Worm (Caenorhabditis elegans) whole organism, L2 larva: ENCODE data around the gene unc-2.

ENCODE experiments used
- Y55F3AM.14 ChIP-seq: fragments of 200-800 bp; sonication (Bioruptor generic); optimal IDR thresholded peaks from 2 replicates; lab custom pipeline; 2018; ENCODE audit warnings: mild to moderate bottlenecking, missing genetic modification characterization, missing compliant biosample characterization
- lin-11 ChIP-seq: fragments of 150-350 bp; sonication (generic microtip); optimal IDR thresholded peaks from 2 replicates; lab custom pipeline; 2014; ENCODE audit warnings: missing biosample characterization, missing genetic modification characterization, inconsistent platforms, mixed read lengths
- lin-13 ChIP-seq: fragments of 150-350 bp; optimal IDR thresholded peaks from 2 replicates; lab custom pipeline; 2014; ENCODE audit warnings: missing biosample characterization, missing genetic modification reagents, missing genetic modification characterization
- mbf-1 ChIP-seq: sonication (generic microtip); optimal IDR thresholded peaks from 2 replicates; lab custom pipeline; 2017; ENCODE audit warnings: missing biosample characterization, missing genetic modification characterization
- nhr-237 ChIP-seq: fragments of 150-350 bp; optimal IDR thresholded peaks from 2 replicates; lab custom pipeline; 2014; ENCODE audit warnings: missing biosample characterization, missing genetic modification characterization
- snpc-4 ChIP-seq: fragments of 150-350 bp; optimal IDR thresholded peaks from 2 replicates; lab custom pipeline; 2014; ENCODE audit warnings: missing biosample characterization, missing genetic modification characterization
- unc-39 ChIP-seq: fragments of 150-350 bp; optimal IDR thresholded peaks from 2 replicates; lab custom pipeline; 2014; ENCODE audit warnings: missing biosample characterization, missing genetic modification characterization

The unc-2 gene

DNA sequence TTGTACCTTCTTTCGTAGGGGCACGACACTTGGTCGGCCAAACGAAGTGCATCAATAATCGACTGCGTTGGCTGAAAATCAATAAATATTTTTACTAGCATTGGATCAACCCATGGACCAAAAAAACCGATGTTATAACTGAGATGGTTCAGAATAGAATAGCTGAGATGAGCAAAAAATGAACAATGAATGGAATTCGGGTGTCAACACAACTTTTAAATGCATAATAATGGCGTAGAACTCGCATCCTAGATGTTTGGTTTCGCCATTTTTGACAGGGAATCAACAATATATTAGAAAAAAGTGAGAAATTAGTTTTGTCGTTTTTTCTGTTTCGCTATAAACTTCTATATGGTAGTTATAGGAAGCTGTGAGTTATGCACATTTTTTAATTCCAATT, 99.1 kb downstream of the unc-2 start, which contains the start of gene F54G2.1:
F54G2.1 (minus strand) TSS at position 101 of the 400 bp plus-strand sequence.
- no peak for TF ChIP-seq lin-11
- no peak for TF ChIP-seq lin-13
- no peak for TF ChIP-seq Y55F3AM.14 (GFP tag; lab: Kevin White, UChicago)
- TF ChIP-seq, all 48 proteins: peak for 0

DNA sequence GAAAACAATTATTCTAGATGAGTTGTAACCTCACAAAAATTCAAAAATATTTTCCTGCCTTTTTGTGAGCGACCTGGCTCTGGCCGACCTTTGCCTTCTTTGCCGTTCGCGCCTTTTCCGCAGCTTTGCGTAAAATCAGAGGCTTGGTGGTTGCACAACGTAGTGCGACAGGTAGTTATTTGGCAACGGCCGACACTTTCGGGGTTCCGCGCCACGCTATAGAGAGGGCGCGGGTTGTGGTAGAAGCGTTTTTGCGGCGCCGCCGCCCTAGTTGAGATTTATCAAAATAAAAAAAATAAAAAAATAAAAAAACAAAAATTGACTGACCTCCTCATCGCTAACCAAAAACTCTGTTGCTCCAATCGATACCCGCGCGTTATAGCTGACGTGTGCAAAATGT, 99.5 kb downstream of the unc-2 start:
- TF ChIP-seq snpc-4 (tag; lab: Kevin White, UChicago) = peak; percentile 83
- no peak for TF ChIP-seq nhr-237 (tag; lab: Kevin White, UChicago)
- no peak for TF ChIP-seq mbf-1 (tag; lab: Kevin White, UChicago)
- no peak for TF ChIP-seq unc-39
